Worm (Caenorhabditis elegans) whole organism, L4/young adult: ENCODE results near the gene F26G1.3.

ENCODE experiments used
- W03F9.2 ChIP-seq: fragments of 150-350 bp; optimal IDR thresholded peaks from 2 replicates; lab custom pipeline; 2014; ENCODE audit warnings: missing biosample characterization, missing genetic modification characterization
- him-1 ChIP-seq: sonication (generic microtip); optimal IDR thresholded peaks from 2 replicates; lab custom pipeline; 2016; ENCODE audit warnings: missing genotype, missing genetic modification reagents, missing genetic modification characterization, missing compliant biosample characterization

DNA sequence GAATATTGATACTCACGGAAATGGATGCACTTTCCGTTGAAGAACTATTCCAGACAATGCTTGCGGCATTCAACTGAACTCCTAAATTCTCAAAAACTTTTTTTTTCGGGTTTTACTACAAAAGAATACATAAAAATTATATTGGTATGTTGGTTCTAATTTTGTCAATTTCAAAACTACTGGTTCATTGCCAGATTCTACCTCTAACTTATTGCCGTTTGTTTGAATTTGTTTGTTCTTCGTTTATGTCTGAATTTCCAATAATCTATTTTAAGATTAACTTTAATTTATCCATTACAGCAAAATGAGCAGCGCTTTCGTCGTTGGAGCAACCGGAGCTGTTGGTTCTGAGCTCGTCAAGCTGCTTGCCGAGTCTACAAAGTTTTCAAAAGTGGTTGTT is 38.5 kb downstream of the F26G1.3 start, which contains the start of gene C33F10.14:
- no peak for TF ChIP-seq him-1 (tag; lab: Kevin White, UChicago)
- TF ChIP-seq W03F9.2: no peak
